Worm (Caenorhabditis elegans): ENCODE data around the gene T25B9.11.

DNA sequence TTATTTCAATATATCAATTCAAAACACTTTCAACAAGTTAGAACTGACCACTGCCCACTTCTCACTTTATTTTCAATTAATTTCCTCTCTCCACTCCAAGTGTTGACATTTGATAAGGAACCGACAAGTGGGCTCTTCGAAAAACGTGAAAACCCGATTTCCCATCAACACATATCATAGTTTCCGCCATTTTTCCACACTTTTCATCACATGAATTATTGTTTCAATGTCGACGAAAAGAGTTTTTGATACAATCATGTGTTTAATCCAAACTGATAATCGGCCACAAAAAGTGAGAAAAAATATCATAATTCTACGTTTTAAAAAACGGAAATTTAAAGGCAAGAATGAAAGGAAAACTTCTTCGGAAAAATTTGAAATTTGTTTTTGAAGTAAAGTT lies 31.4 kb downstream of the T25B9.11 start:
- TF ChIP-seq mdl-1 (tag; optimal IDR thresholded peaks at IDR 0.05) (no peak), zip-2 (tag; optimal IDR thresholded peaks at IDR 0.05) (no peak)

All from whole organism, L4 larva.